Worm (Caenorhabditis elegans) whole organism, L1 larva: ENCODE measurements around the gene gba-4.

Source experiments
- C16A3.4 ChIP-seq: fragments of 150-350 bp; optimal IDR thresholded peaks from 2 replicates; lab custom pipeline; 2014; ENCODE audit warnings: missing biosample characterization, missing genetic modification characterization
- C34B4.2 ChIP-seq: sonication (generic microtip); optimal IDR thresholded peaks from 2 replicates; lab custom pipeline; 2017; ENCODE audit warnings: mild to moderate bottlenecking, missing genetic modification characterization, missing compliant biosample characterization
- aha-1 ChIP-seq: fragments of 150-350 bp; optimal IDR thresholded peaks from 2 replicates; lab custom pipeline; 2014; ENCODE audit warnings: missing biosample characterization, missing genetic modification characterization
- aly-2 ChIP-seq: fragments of 150-350 bp; optimal IDR thresholded peaks from 2 replicates; lab custom pipeline; 2014; ENCODE audit warnings: missing biosample characterization, missing genetic modification characterization
- ama-1 ChIP-seq: fragments of 150-350 bp; optimal IDR thresholded peaks from 2 replicates; lab custom pipeline; 2014
- blmp-1 ChIP-seq: fragments of 150-350 bp; optimal IDR thresholded peaks from 2 replicates; lab custom pipeline; 2014; ENCODE audit warnings: missing biosample characterization, missing genetic modification characterization
- ceh-63 ChIP-seq: fragments of 200-800 bp; sonication (Bioruptor generic); optimal IDR thresholded peaks from 2 replicates; lab custom pipeline; 2018; ENCODE audit warnings: mild to moderate bottlenecking, missing genetic modification characterization, missing compliant biosample characterization
- ceh-82 ChIP-seq, 3 experiments: fragments of 150-350 bp in 1 of 3; sonication (generic microtip) in 2 of 3; optimal IDR thresholded peaks; 2 replicates each; lab custom pipeline; 2014 to 2017; ENCODE audit warnings: missing biosample characterization in 3 of 3, missing genetic modification characterization in 3 of 3
- ceh-90 ChIP-seq: sonication (generic microtip); optimal IDR thresholded peaks from 2 replicates; lab custom pipeline; 2016; ENCODE audit warnings: missing genetic modification characterization, missing compliant biosample characterization
- ces-1 ChIP-seq: fragments of 150-350 bp; optimal IDR thresholded peaks from 2 replicates; lab custom pipeline; 2014; ENCODE audit warnings: missing biosample characterization, missing genetic modification reagents, missing genetic modification characterization
- efl-1 ChIP-seq, 4 experiments: fragments of 150-350 bp; optimal IDR thresholded peaks in 3 of 4; peaks in 1 of 4; 1 replicate in 1 of 4; 2 replicates in 3 of 4; lab custom pipeline; 2014; ENCODE audit warnings: missing biosample characterization in 2 of 4, missing genetic modification characterization in 2 of 4, missing genetic modification reagents in 2 of 4
- efl-3 ChIP-seq: fragments of 200-800 bp; sonication (Bioruptor generic); optimal IDR thresholded peaks from 2 replicates; lab custom pipeline; 2018; ENCODE audit warnings: mild to moderate bottlenecking, missing genetic modification characterization, missing compliant biosample characterization
- egl-13 ChIP-seq: sonication (generic microtip); optimal IDR thresholded peaks from 2 replicates; lab custom pipeline; 2016; ENCODE audit warnings: missing genotype, missing genetic modification reagents, missing genetic modification characterization, missing compliant biosample characterization
- egl-27 ChIP-seq, 2 experiments: fragments of 150-350 bp in 1 of 2; sonication (generic microtip); optimal IDR thresholded peaks; 3 replicates each; lab custom pipeline; 2017 to 2018; ENCODE audit warnings: missing biosample characterization in 2 of 2, missing genetic modification characterization in 2 of 2, missing genetic modification reagents in 2 of 2
- ets-5 ChIP-seq: fragments of 200-800 bp; sonication (Bioruptor generic); IDR thresholded peaks from 2 replicates; pipeline ENCODE4 v1.3.6; 2022; ENCODE audit warnings: missing genetic modification characterization, missing compliant biosample characterization
- fkh-10 ChIP-seq: sonication (generic microtip); optimal IDR thresholded peaks from 2 replicates; lab custom pipeline; 2017; ENCODE audit warnings: missing biosample characterization, missing genetic modification reagents, missing genetic modification characterization
- fkh-8 ChIP-seq: sonication (generic microtip); optimal IDR thresholded peaks from 2 replicates; lab custom pipeline; 2016; ENCODE audit warnings: mild to moderate bottlenecking, missing genetic modification characterization, missing compliant biosample characterization
- grh-1 ChIP-seq: fragments of 200-800 bp; sonication (Bioruptor generic); IDR thresholded peaks from 2 replicates; pipeline ENCODE4 v1.3.6; 2022; ENCODE audit warnings: missing genetic modification reagents, missing genetic modification characterization, missing compliant biosample characterization
- hlh-17 ChIP-seq: fragments of 200-800 bp; sonication (Bioruptor generic); optimal IDR thresholded peaks from 2 replicates; lab custom pipeline; 2018; ENCODE audit warnings: missing genetic modification characterization, mild to moderate bottlenecking, missing compliant biosample characterization, moderate library complexity, borderline replicate concordance
- hlh-4 ChIP-seq: sonication (generic microtip); optimal IDR thresholded peaks from 2 replicates; lab custom pipeline; 2016; ENCODE audit warnings: mild to moderate bottlenecking, missing genetic modification characterization, missing compliant biosample characterization
- hpl-2 ChIP-seq: fragments of 150-350 bp; optimal IDR thresholded peaks from 2 replicates; lab custom pipeline; 2014; ENCODE audit warnings: missing biosample characterization, missing genetic modification reagents, missing genetic modification characterization
- irx-1 ChIP-seq: sonication (generic microtip); optimal IDR thresholded peaks from 2 replicates; lab custom pipeline; 2016; ENCODE audit warnings: missing genetic modification characterization, missing compliant biosample characterization
- isw-1 ChIP-seq: fragments of 200-800 bp; sonication (Bioruptor generic); IDR thresholded peaks from 2 replicates; pipeline ENCODE4 v1.3.6; 2022; ENCODE audit warnings: missing genetic modification characterization, missing compliant biosample characterization
- lin-14 ChIP-seq: fragments of 200-800 bp; sonication (Bioruptor generic); optimal IDR thresholded peaks from 2 replicates; lab custom pipeline; 2018; ENCODE audit warnings: mild to moderate bottlenecking, missing genetic modification characterization, moderate library complexity, missing compliant biosample characterization
- lsy-2 ChIP-seq, 2 experiments: fragments of 150-350 bp; optimal IDR thresholded peaks; 2 replicates each; lab custom pipeline; 2014; ENCODE audit warnings: missing biosample characterization in 2 of 2, missing genetic modification characterization in 2 of 2
- mdl-1 ChIP-seq, 2 experiments: fragments of 150-350 bp; optimal IDR thresholded peaks; 2 replicates each; lab custom pipeline; 2014 to 2017; ENCODE audit warnings: missing biosample characterization in 2 of 2, missing genetic modification characterization in 2 of 2, inconsistent platforms in 1 of 2
- mep-1 ChIP-seq: fragments of 150-350 bp; optimal IDR thresholded peaks from 2 replicates; lab custom pipeline; 2014; ENCODE audit warnings: missing biosample characterization, missing genetic modification characterization
- nhr-11 ChIP-seq: fragments of 150-350 bp; optimal IDR thresholded peaks from 2 replicates; lab custom pipeline; 2014; ENCODE audit warnings: missing biosample characterization, missing genetic modification characterization
- nhr-12 ChIP-seq: sonication (generic microtip); optimal IDR thresholded peaks from 2 replicates; lab custom pipeline; 2017; ENCODE audit warnings: missing biosample characterization, missing genetic modification characterization
- nhr-19 ChIP-seq: fragments of 200-800 bp; sonication (Bioruptor generic); conservative IDR thresholded peaks from 2 replicates; pipeline ENCODE4 v1.3.6; 2022; ENCODE audit warnings: missing genetic modification characterization, missing compliant biosample characterization
- nhr-20 ChIP-seq: sonication (generic microtip); optimal IDR thresholded peaks from 2 replicates; lab custom pipeline; 2016; ENCODE audit warnings: mild to moderate bottlenecking, missing genetic modification characterization, missing compliant biosample characterization
- nhr-28 ChIP-seq: fragments of 150-350 bp; optimal IDR thresholded peaks from 2 replicates; lab custom pipeline; 2014; ENCODE audit warnings: missing biosample characterization, missing genetic modification characterization
- nhr-76 ChIP-seq: sonication (generic microtip); optimal IDR thresholded peaks from 2 replicates; lab custom pipeline; 2017; ENCODE audit warnings: missing biosample characterization, missing genetic modification characterization
- nhr-77 ChIP-seq: fragments of 150-350 bp; optimal IDR thresholded peaks from 2 replicates; lab custom pipeline; 2014; ENCODE audit warnings: missing biosample characterization, missing genetic modification characterization
- nhr-85 ChIP-seq: sonication (generic microtip); peaks from one replicate; lab custom pipeline; 2016; ENCODE audit warnings: missing genetic modification characterization, inconsistent platforms, missing compliant biosample characterization
- pag-3 ChIP-seq: sonication (generic microtip); optimal IDR thresholded peaks from 2 replicates; lab custom pipeline; 2017; ENCODE audit warnings: missing genetic modification characterization, mild to moderate bottlenecking, missing compliant biosample characterization, antibody characterized with exemption, borderline replicate concordance; ENCODE audit not compliant: insufficient read depth
- pax-3 ChIP-seq: fragments of 200-800 bp; sonication (Bioruptor generic); optimal IDR thresholded peaks from 2 replicates; lab custom pipeline; 2018; ENCODE audit warnings: mild to moderate bottlenecking, missing genetic modification characterization, moderate library complexity, missing compliant biosample characterization
- pqm-1 ChIP-seq: sonication (generic microtip); optimal IDR thresholded peaks from 3 replicates; lab custom pipeline; 2017; ENCODE audit warnings: missing biosample characterization, missing genetic modification characterization
- rnt-1 ChIP-seq: sonication (generic microtip); optimal IDR thresholded peaks from 2 replicates; lab custom pipeline; 2016; ENCODE audit warnings: mild to moderate bottlenecking, missing genetic modification characterization, moderate library complexity, missing compliant biosample characterization
- skn-1 ChIP-seq: fragments of 150-350 bp; optimal IDR thresholded peaks from 2 replicates; lab custom pipeline; 2014; ENCODE audit warnings: missing biosample characterization, missing genetic modification characterization
- snpc-4 ChIP-seq: fragments of 150-350 bp; optimal IDR thresholded peaks from 2 replicates; lab custom pipeline; 2014; ENCODE audit warnings: missing biosample characterization, missing genetic modification characterization
- sox-4 ChIP-seq: sonication (generic microtip); optimal IDR thresholded peaks from 2 replicates; lab custom pipeline; 2016; ENCODE audit warnings: missing genetic modification characterization, missing compliant biosample characterization
- sptf-1 ChIP-seq: fragments of 150-350 bp; optimal IDR thresholded peaks from 2 replicates; lab custom pipeline; 2014; ENCODE audit warnings: missing biosample characterization, missing genetic modification characterization
- sup-37 ChIP-seq: fragments of 200-800 bp; sonication (Bioruptor generic); optimal IDR thresholded peaks from 2 replicates; lab custom pipeline; 2018; ENCODE audit warnings: mild to moderate bottlenecking, missing genetic modification characterization, missing compliant biosample characterization
- swsn-7 ChIP-seq: sonication (generic microtip); optimal IDR thresholded peaks from 2 replicates; lab custom pipeline; 2016; ENCODE audit warnings: missing genetic modification characterization, missing compliant biosample characterization
- tlp-1 ChIP-seq: fragments of 150-350 bp; optimal IDR thresholded peaks from 2 replicates; lab custom pipeline; 2014; ENCODE audit warnings: missing biosample characterization, missing genetic modification characterization
- unc-30 ChIP-seq: sonication (generic microtip); optimal IDR thresholded peaks from 2 replicates; lab custom pipeline; 2017; ENCODE audit warnings: missing biosample characterization, missing genetic modification characterization
- unc-62 ChIP-seq: fragments of 150-350 bp; optimal IDR thresholded peaks from 2 replicates; lab custom pipeline; 2014; ENCODE audit warnings: missing biosample characterization, missing genetic modification reagents, missing genetic modification characterization
- unc-86 ChIP-seq: sonication (generic microtip); optimal IDR thresholded peaks from 2 replicates; lab custom pipeline; 2016; ENCODE audit warnings: missing genetic modification characterization, missing compliant biosample characterization
- xbp-1 ChIP-seq: sonication (generic microtip); optimal IDR thresholded peaks from 2 replicates; lab custom pipeline; 2016; ENCODE audit warnings: missing genetic modification characterization, missing compliant biosample characterization
- zag-1 ChIP-seq: fragments of 150-350 bp; optimal IDR thresholded peaks from 2 replicates; lab custom pipeline; 2014; ENCODE audit warnings: missing biosample characterization, missing genetic modification characterization
- ztf-4 ChIP-seq: fragments of 150-350 bp; optimal IDR thresholded peaks from 2 replicates; lab custom pipeline; 2014; ENCODE audit warnings: missing biosample characterization, missing genetic modification characterization

The gba-4 gene

DNA sequence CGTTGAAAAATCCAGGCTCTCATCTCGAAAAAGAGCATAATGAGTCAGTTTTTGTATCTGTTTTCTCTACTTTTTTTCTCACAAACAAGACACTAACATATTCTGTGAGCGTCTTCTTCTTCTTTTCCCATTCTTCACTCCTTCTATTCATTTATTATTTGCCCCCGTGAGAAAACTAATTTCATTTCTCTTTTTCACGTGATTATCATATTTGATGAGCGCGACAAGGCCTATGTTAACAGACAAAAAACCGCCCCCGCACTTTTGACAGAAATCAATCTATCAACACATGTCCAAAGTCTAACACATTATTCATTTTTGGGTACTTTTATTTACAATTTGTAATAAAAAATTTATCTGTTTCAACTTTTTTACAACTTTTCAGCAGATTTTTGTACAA, 13.0 kb downstream of the gba-4 start (continued):
- TF ChIP-seq egl-27 (tag; optimal IDR thresholded peaks at IDR 0.05; lab: Kevin White, UChicago): no peak
- TF ChIP-seq isw-1 (GFP tag; lab: Robert Waterston, UW): no peak
- no peak for TF ChIP-seq nhr-76 (tag; lab: Kevin White, UChicago)
- TF ChIP-seq irx-1 (tag; lab: Kevin White, UChicago): no peak
- no peak for TF ChIP-seq sptf-1 (tag; lab: Kevin White, UChicago)
- TF ChIP-seq nhr-11 (tag; lab: Kevin White, UChicago): no peak
- TF ChIP-seq, all 84 proteins: peak for 12

DNA sequence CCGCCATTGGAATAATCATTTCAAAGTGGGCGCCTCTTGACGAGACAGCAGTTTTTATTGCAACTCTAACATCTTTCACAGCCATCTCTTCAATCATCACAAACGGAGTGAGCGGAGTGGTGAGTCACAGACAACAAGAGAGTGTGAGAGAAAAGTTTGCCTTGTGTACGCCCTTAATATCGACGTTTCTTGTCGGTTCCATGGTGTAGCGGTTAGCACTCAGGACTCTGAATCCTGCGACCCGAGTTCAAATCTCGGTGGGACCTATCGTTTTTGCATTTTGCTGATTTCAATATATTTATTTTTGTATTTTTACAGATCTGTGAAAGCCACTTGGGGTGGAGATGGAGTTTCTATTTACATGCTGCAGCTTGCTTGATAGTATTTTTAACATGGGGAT, 16.2 kb downstream of the gba-4 start:
- no peak for TF ChIP-seq pag-3 (tag; lab: Kevin White, UChicago)
- peak; percentile 41 for TF ChIP-seq nhr-77
- peak; percentile 11 for TF ChIP-seq unc-86 (tag; lab: Kevin White, UChicago)
- TF ChIP-seq mep-1 (tag; lab: Kevin White, UChicago): peak; percentile 50
- TF ChIP-seq nhr-19 (GFP tag; lab: Robert Waterston, UW): peak; percentile 65
- no peak for TF ChIP-seq nhr-76 (tag; lab: Kevin White, UChicago)
- TF ChIP-seq sox-4 (tag; lab: Kevin White, UChicago): no peak
- TF ChIP-seq ces-1 (GFP tag; lab: Kevin White, UChicago): no peak
- no peak for TF ChIP-seq hlh-4 (tag; lab: Kevin White, UChicago)
- peak; percentile 60 for TF ChIP-seq nhr-20 (tag; lab: Kevin White, UChicago)
- TF ChIP-seq ama-1 (lab: Kevin White, UChicago): no peak
- TF ChIP-seq xbp-1 (tag; lab: Kevin White, UChicago): peak; percentile 50
- no peak for TF ChIP-seq nhr-85 (tag; lab: Kevin White, UChicago)
- TF ChIP-seq fkh-10 (GFP tag; lab: Kevin White, UChicago): peak; percentile 55
- TF ChIP-seq ceh-82 (tag; optimal IDR thresholded peaks at IDR 0.05; lab: Kevin White, UChicago): peak; percentile 31 to 69 (median 57)
- no peak for TF ChIP-seq hlh-17 (GFP tag; lab: Kevin White, UChicago)
- no peak for TF ChIP-seq pqm-1
- TF ChIP-seq unc-30: no peak
- TF ChIP-seq hpl-2 (GFP tag; lab: Kevin White, UChicago): no peak
- peak; percentile 56 for TF ChIP-seq snpc-4
- no peak for TF ChIP-seq sup-37 (GFP tag; lab: Kevin White, UChicago)
- no peak for TF ChIP-seq unc-62 (GFP tag; lab: Kevin White, UChicago)
- no peak for TF ChIP-seq nhr-12 (tag; lab: Kevin White, UChicago)
- TF ChIP-seq efl-1 (optimal IDR thresholded peaks at IDR 0.05; lab: Kevin White, UChicago): peak; percentile 43 to 63
- peak; percentile 49 to 95 for TF ChIP-seq efl-1 (GFP tag; optimal IDR thresholded peaks at IDR 0.05 in 1 of 2; lab: Kevin White, UChicago)
- no peak for TF ChIP-seq ceh-63 (GFP tag; lab: Kevin White, UChicago)
- TF ChIP-seq fkh-8: no peak
- TF ChIP-seq efl-3 (GFP tag; lab: Kevin White, UChicago): no peak
- peak; percentile 50 for TF ChIP-seq irx-1 (tag; lab: Kevin White, UChicago)
- TF ChIP-seq nhr-28 (tag; lab: Kevin White, UChicago): no peak
- no peak for TF ChIP-seq C34B4.2 (tag; lab: Kevin White, UChicago)
- no peak for TF ChIP-seq ceh-90 (tag; lab: Kevin White, UChicago)
- no peak for TF ChIP-seq rnt-1 (tag; lab: Kevin White, UChicago)
- TF ChIP-seq ztf-4 (tag; lab: Kevin White, UChicago): no peak
- no peak for TF ChIP-seq egl-13
- TF ChIP-seq aly-2: peak; percentile 36
- TF ChIP-seq blmp-1 (tag; lab: Kevin White, UChicago): peak; percentile 23
- no peak for TF ChIP-seq zag-1
- peak; percentile 64 for TF ChIP-seq C16A3.4 (tag; lab: Kevin White, UChicago)
- no peak for TF ChIP-seq aha-1 (tag; lab: Kevin White, UChicago)
- no peak for TF ChIP-seq grh-1 (GFP tag; lab: Robert Waterston, UW)
- no peak for TF ChIP-seq ets-5 (GFP tag; lab: Robert Waterston, UW)
- TF ChIP-seq lsy-2 (tag; optimal IDR thresholded peaks at IDR 0.05; lab: Kevin White, UChicago): peak; percentile 26 to 74
- TF ChIP-seq skn-1 (tag; lab: Kevin White, UChicago): peak; percentile 33
- peak in 1 of 2 experiments; percentile 51 for TF ChIP-seq mdl-1 (tag; optimal IDR thresholded peaks at IDR 0.05; lab: Kevin White, UChicago)
- peak; percentile 29 for TF ChIP-seq pax-3 (tag; lab: Kevin White, UChicago)
- TF ChIP-seq lin-14 (GFP tag; lab: Kevin White, UChicago): peak; percentile 75
- TF ChIP-seq tlp-1: no peak
- TF ChIP-seq swsn-7: peak; percentile 59
